Fruit fly (Drosophila melanogaster) whole organism, embryonic: ENCODE data around the gene CCKLR-17D1.

Experiments used
- Bteb2 ChIP-seq: fragments of 200-800 bp; sonication (Bioruptor generic); optimal IDR thresholded peaks from 2 replicates; lab custom pipeline; 2016; ENCODE audit warnings: missing biosample characterization, missing genetic modification characterization
- CG11504 ChIP-seq: fragments of 200-800 bp; sonication (Bioruptor generic); optimal IDR thresholded peaks from 3 replicates; lab custom pipeline; 2019; ENCODE audit warnings: missing biosample characterization, mild to moderate bottlenecking, missing genetic modification characterization, moderate library complexity
- CG11560 ChIP-seq: fragments of 200-800 bp; sonication (Bioruptor generic); IDR thresholded peaks from 3 replicates; pipeline ENCODE4 v1.3.6; 2022; ENCODE audit warnings: missing biosample characterization, missing genetic modification characterization
- CG12236 ChIP-seq: fragments of 200-800 bp; sonication (Bioruptor generic); optimal IDR thresholded peaks from 2 replicates; lab custom pipeline; 2016; ENCODE audit warnings: missing biosample characterization, missing genetic modification characterization
- CG13287 ChIP-seq: fragments of 200-800 bp; sonication (Bioruptor generic); IDR thresholded peaks from 2 replicates; pipeline ENCODE4 v1.3.6; 2022; ENCODE audit warnings: missing biosample characterization, missing genetic modification characterization; ENCODE audit not compliant: partially characterized antibody
- CG14441 ChIP-seq: fragments of 200-800 bp; sonication (Bioruptor generic); IDR thresholded peaks from 2 replicates; pipeline ENCODE4 v1.3.6; 2022; ENCODE audit warnings: missing biosample characterization, missing genetic modification characterization
- CG17361 ChIP-seq: fragments of 200-800 bp; sonication (Bioruptor generic); IDR thresholded peaks from 3 replicates; pipeline ENCODE4 v1.3.6; 2022; ENCODE audit warnings: missing biosample characterization, missing genetic modification characterization
- CG17802 ChIP-seq: fragments of 200-800 bp; sonication (Bioruptor generic); optimal IDR thresholded peaks from 2 replicates; lab custom pipeline; 2018; ENCODE audit warnings: missing biosample characterization, mild to moderate bottlenecking, missing genetic modification characterization, moderate library complexity
- CG17912 ChIP-seq: fragments of 200-800 bp; sonication (Bioruptor generic); optimal IDR thresholded peaks from 2 replicates; lab custom pipeline; 2018; ENCODE audit warnings: missing biosample characterization, mild to moderate bottlenecking, missing genetic modification characterization
- CG1792 ChIP-seq: fragments of 200-800 bp; sonication (Bioruptor generic); optimal IDR thresholded peaks from 2 replicates; lab custom pipeline; 2016; ENCODE audit warnings: missing biosample characterization, missing genetic modification characterization
- CG18262 ChIP-seq: fragments of 200-800 bp; optimal IDR thresholded peaks from 3 replicates; lab custom pipeline; 2019; ENCODE audit warnings: missing biosample characterization, mild to moderate bottlenecking, missing genetic modification characterization, moderate library complexity
- CG2116 ChIP-seq: fragments of 200-800 bp; sonication (Bioruptor generic); optimal IDR thresholded peaks from 3 replicates; lab custom pipeline; 2018; ENCODE audit warnings: missing biosample characterization, mild to moderate bottlenecking, missing genetic modification characterization
- CG2199 ChIP-seq: fragments of 200-800 bp; sonication (Bioruptor generic); IDR thresholded peaks from 3 replicates; pipeline ENCODE4 v1.3.6; 2022; ENCODE audit warnings: missing biosample characterization, missing genetic modification characterization
- CG3065 ChIP-seq: fragments of 200-800 bp; sonication (Bioruptor generic); optimal IDR thresholded peaks from 2 replicates; lab custom pipeline; 2016; ENCODE audit warnings: missing biosample characterization, missing genetic modification characterization
- CG31365 ChIP-seq: fragments of 200-800 bp; sonication (Bioruptor generic); optimal IDR thresholded peaks from 2 replicates; lab custom pipeline; 2018; ENCODE audit warnings: missing biosample characterization, mild to moderate bottlenecking, missing genetic modification characterization
- CG3726 ChIP-seq: fragments of 200-800 bp; sonication (Bioruptor generic); IDR thresholded peaks from 3 replicates; pipeline ENCODE4, ENCODE4 v1.3.6; 2022; ENCODE audit warnings: missing biosample characterization, missing genetic modification characterization
- CG3847 ChIP-seq: fragments of 200-800 bp; sonication (Bioruptor generic); IDR thresholded peaks from 2 replicates; pipeline ENCODE4 v1.3.6; 2022; ENCODE audit warnings: missing biosample characterization, missing genetic modification characterization
- CG3995 ChIP-seq: fragments of 200-800 bp; sonication (Bioruptor generic); optimal IDR thresholded peaks from 3 replicates; lab custom pipeline; 2016; ENCODE audit warnings: missing biosample characterization, missing genetic modification characterization
- CG5180 ChIP-seq: fragments of 200-800 bp; sonication (Bioruptor generic); optimal IDR thresholded peaks from 3 replicates; lab custom pipeline; 2017; ENCODE audit warnings: missing biosample characterization, missing genetic modification characterization, mild to moderate bottlenecking, moderate library complexity, missing genetic modification reagents
- CG6272 ChIP-seq: fragments of 200-800 bp; sonication (Bioruptor generic); IDR thresholded peaks from 2 replicates; pipeline ENCODE4 v1.3.6; 2022; ENCODE audit warnings: missing biosample characterization, missing genetic modification characterization
- CG8290 ChIP-seq, 3 experiments: fragments of 200-800 bp; sonication (Bioruptor generic); optimal IDR thresholded peaks; 2 replicates each; lab custom pipeline; 2016 to 2019; ENCODE audit warnings: missing biosample characterization in 3 of 3, missing genetic modification characterization in 3 of 3, mild to moderate bottlenecking in 2 of 3, moderate library complexity in 1 of 3
- CG9437 ChIP-seq: fragments of 200-800 bp; sonication (Bioruptor generic); optimal IDR thresholded peaks from 2 replicates; lab custom pipeline; 2018; ENCODE audit warnings: missing biosample characterization, mild to moderate bottlenecking, missing genetic modification characterization
- Elba2 ChIP-seq: fragments of 200-800 bp; sonication (Bioruptor generic); optimal IDR thresholded peaks from 3 replicates; lab custom pipeline; 2016; ENCODE audit warnings: missing biosample characterization, missing genetic modification characterization
- H15 ChIP-seq: fragments of 200-800 bp; sonication (Bioruptor generic); IDR thresholded peaks from 3 replicates; pipeline ENCODE4 v1.3.6; 2022; ENCODE audit warnings: missing biosample characterization, missing genetic modification characterization
- Hr51 ChIP-seq, 2 experiments: fragments of 200-800 bp; sonication (Bioruptor generic); optimal IDR thresholded peaks; 2 replicates in 1 of 2; 3 replicates in 1 of 2; lab custom pipeline; 2016 to 2018; ENCODE audit warnings: missing biosample characterization in 2 of 2, missing genetic modification characterization in 2 of 2, mild to moderate bottlenecking in 1 of 2, moderate library complexity in 1 of 2
- Mad ChIP-seq: fragments of 200-800 bp; sonication (Bioruptor generic); optimal IDR thresholded peaks from 2 replicates; lab custom pipeline; 2016; ENCODE audit warnings: missing biosample characterization, missing genetic modification characterization
- Med ChIP-seq: fragments of 200-800 bp; sonication (Bioruptor generic); peaks from one replicate; lab custom pipeline; 2016; ENCODE audit warnings: missing biosample characterization, missing genetic modification characterization, mild to moderate bottlenecking, inconsistent platforms, moderate library complexity
- Nf-YB ChIP-seq: fragments of 200-800 bp; sonication (Bioruptor generic); optimal IDR thresholded peaks from 3 replicates; lab custom pipeline; 2019; ENCODE audit warnings: missing biosample characterization, mild to moderate bottlenecking, missing genetic modification characterization, moderate library complexity
- Opbp ChIP-seq: fragments of 200-800 bp; sonication (Bioruptor generic); IDR thresholded peaks from 3 replicates; pipeline ENCODE4 v1.3.6; 2022; ENCODE audit warnings: missing biosample characterization, missing genetic modification characterization; ENCODE audit not compliant: partially characterized antibody
- Rfx ChIP-seq: fragments of 200-800 bp; sonication (Bioruptor generic); IDR thresholded peaks from 2 replicates; pipeline ENCODE4 v1.3.6; 2022; ENCODE audit warnings: missing biosample characterization, missing genetic modification characterization
- Six4 ChIP-seq: fragments of 200-800 bp; sonication (Bioruptor generic); optimal IDR thresholded peaks from 2 replicates; lab custom pipeline; 2016; ENCODE audit warnings: missing biosample characterization, missing genetic modification characterization
- Sox102F ChIP-seq: fragments of 200-800 bp; sonication (Bioruptor generic); optimal IDR thresholded peaks from 2 replicates; lab custom pipeline; 2018; ENCODE audit warnings: missing biosample characterization, mild to moderate bottlenecking, missing genetic modification characterization, moderate library complexity
- Tbp ChIP-seq: fragments of >200 bp; optimal IDR thresholded peaks from 2 replicates; lab custom pipeline; 2018; ENCODE audit warnings: missing biosample characterization, missing genetic modification characterization
- aop ChIP-seq: fragments of 200-800 bp; sonication (Bioruptor generic); IDR thresholded peaks from 2 replicates; pipeline ENCODE4 v1.3.6; 2022; ENCODE audit warnings: missing biosample characterization, missing genetic modification characterization
- az2 ChIP-seq: fragments of 200-800 bp; sonication (Bioruptor generic); optimal IDR thresholded peaks from 3 replicates; lab custom pipeline; 2016; ENCODE audit warnings: missing biosample characterization, missing genetic modification characterization
- caup ChIP-seq: fragments of 200-800 bp; sonication (Bioruptor generic); optimal IDR thresholded peaks from 3 replicates; lab custom pipeline; 2017; ENCODE audit warnings: missing biosample characterization, mild to moderate bottlenecking, missing genetic modification characterization, moderate library complexity; ENCODE audit not compliant: severe bottlenecking
- chif ChIP-seq, 2 experiments: fragments of 200-800 bp; sonication (Bioruptor generic); optimal IDR thresholded peaks; 3 replicates each; lab custom pipeline; 2016; ENCODE audit warnings: missing biosample characterization in 2 of 2, missing genetic modification characterization in 2 of 2
- ci ChIP-seq: fragments of 200-800 bp; sonication (Bioruptor generic); IDR thresholded peaks from 3 replicates; pipeline ENCODE4 v1.3.6; 2022; ENCODE audit warnings: missing biosample characterization, missing genetic modification characterization
- crol ChIP-seq: fragments of 200-800 bp; sonication (Bioruptor generic); IDR thresholded peaks from 2 replicates; pipeline ENCODE4 v1.3.6; 2022; ENCODE audit warnings: missing biosample characterization, missing genetic modification characterization
- crp ChIP-seq, 2 experiments: fragments of 200-800 bp; sonication (Bioruptor generic); optimal IDR thresholded peaks; 2 replicates in 1 of 2; 3 replicates in 1 of 2; lab custom pipeline; 2017; ENCODE audit warnings: missing biosample characterization in 2 of 2, missing genetic modification characterization in 2 of 2, mild to moderate bottlenecking in 1 of 2, moderate library complexity in 1 of 2
- dysf ChIP-seq: fragments of 200-800 bp; sonication (Bioruptor generic); IDR thresholded peaks from 3 replicates; pipeline ENCODE4 v1.3.6; 2022; ENCODE audit warnings: missing biosample characterization, missing genetic modification characterization
- en ChIP-seq: fragments of 200-800 bp; sonication (Bioruptor generic); optimal IDR thresholded peaks from 2 replicates; lab custom pipeline; 2016; ENCODE audit warnings: missing biosample characterization, missing genetic modification characterization
- esg ChIP-seq: fragments of 200-800 bp; sonication (Bioruptor generic); conservative IDR thresholded peaks from 2 replicates; pipeline ENCODE4 v1.3.6; 2022; ENCODE audit warnings: missing biosample characterization, missing genetic modification characterization
- gro ChIP-seq: fragments of 200-800 bp; sonication (Bioruptor generic); optimal IDR thresholded peaks from 2 replicates; lab custom pipeline; 2016; ENCODE audit warnings: missing biosample characterization, missing genetic modification characterization
- h ChIP-seq: fragments of >200 bp; optimal IDR thresholded peaks from 2 replicates; lab custom pipeline; 2017
- inv ChIP-seq: fragments of 200-800 bp; sonication (Bioruptor generic); IDR thresholded peaks from 2 replicates; pipeline ENCODE4 v1.3.6; 2022; ENCODE audit warnings: missing biosample characterization, missing genetic modification characterization; ENCODE audit not compliant: partially characterized antibody
- org-1 ChIP-seq: fragments of 200-800 bp; sonication (Bioruptor generic); optimal IDR thresholded peaks from 2 replicates; lab custom pipeline; 2017; ENCODE audit warnings: missing biosample characterization, missing genetic modification characterization
- scrt ChIP-seq: fragments of 200-800 bp; sonication (Bioruptor generic); optimal IDR thresholded peaks from 2 replicates; lab custom pipeline; 2018; ENCODE audit warnings: missing biosample characterization, mild to moderate bottlenecking, missing genetic modification characterization, moderate library complexity
- sisA ChIP-seq: fragments of 200-800 bp; sonication (Bioruptor generic); IDR thresholded peaks from 2 replicates; pipeline ENCODE4 v1.3.6; 2022; ENCODE audit warnings: missing biosample characterization, missing genetic modification characterization
- slou ChIP-seq: fragments of 200-800 bp; sonication (Bioruptor generic); optimal IDR thresholded peaks from 3 replicates; lab custom pipeline; 2016; ENCODE audit warnings: missing biosample characterization, missing genetic modification characterization
- sob ChIP-seq: fragments of 200-800 bp; sonication (Bioruptor generic); IDR thresholded peaks from 2 replicates; pipeline ENCODE4 v1.3.6; 2022; ENCODE audit warnings: missing biosample characterization, missing genetic modification characterization
- vvl ChIP-seq: fragments of 200-800 bp; sonication (Bioruptor generic); IDR thresholded peaks from 2 replicates; pipeline ENCODE4 v1.3.6; 2022; ENCODE audit warnings: missing biosample characterization, missing genetic modification characterization

CCKLR-17D1 gene

DNA sequence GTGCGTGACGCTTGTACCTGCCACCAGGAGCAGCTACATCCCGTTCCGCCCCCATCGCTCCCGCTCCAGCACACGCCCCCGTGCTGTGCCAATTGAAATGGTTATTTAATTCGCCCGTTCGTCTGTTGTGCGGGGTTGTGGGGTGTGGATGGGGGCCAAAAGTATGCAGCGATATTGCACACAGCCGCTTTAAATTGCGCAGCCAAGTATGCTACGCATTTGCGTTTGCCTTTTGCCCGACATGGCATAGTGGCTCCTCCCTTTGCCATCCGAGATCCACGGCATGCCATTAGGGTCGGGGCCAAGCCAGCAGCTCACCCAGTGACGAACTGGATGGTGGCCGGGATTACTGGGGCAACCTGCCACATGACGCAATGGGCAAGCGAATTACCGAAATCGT, 45.6 kb upstream of the CCKLR-17D1 start (continued):
- TF ChIP-seq CG3847 (no peak), CG3726 (GFP tag; lab: Robert Waterston, UW) (no peak), scrt (no peak), gro (GFP tag; lab: Kevin White, UChicago) (no peak), CG3065 (GFP tag; lab: Kevin White, UChicago) (no peak), caup (GFP tag; lab: Kevin White, UChicago) (no peak), az2 (GFP tag; lab: Kevin White, UChicago) (no peak), CG11504 (peak; percentile 20), inv (no peak), CG12236 (GFP tag; lab: Kevin White, UChicago) (no peak), Rfx (GFP tag; lab: Robert Waterston, UW) (no peak), H15 (GFP tag; lab: Robert Waterston, UW) (no peak), CG17912 (GFP tag; lab: Kevin White, UChicago) (no peak), h (no peak), crol (GFP tag; lab: Robert Waterston, UW) (peak; percentile 73), aop (GFP tag; lab: Robert Waterston, UW) (no peak), en (no peak), Six4 (GFP tag; lab: Kevin White, UChicago) (no peak), Opbp (GFP tag; lab: Robert Waterston, UW) (peak; percentile 43; the same call in 1 of the 3 replicates), Tbp (GFP tag; lab: Kevin White, UChicago) (no peak), Bteb2 (GFP tag; lab: Kevin White, UChicago) (no peak), CG17802 (tag; lab: Kevin White, UChicago) (no peak), CG9437 (GFP tag; lab: Kevin White, UChicago) (no peak), CG11560 (tag; lab: Robert Waterston, UW) (no peak), Nf-YB (GFP tag; lab: Kevin White, UChicago) (no peak), ci (GFP tag; lab: Robert Waterston, UW) (0 out of 3 replicates have a peak, but pooled peaks have one; percentile 33), sob (no peak), Mad (no peak), CG31365 (no peak), sisA (GFP tag; lab: Robert Waterston, UW) (no peak), Med (GFP tag; lab: Kevin White, UChicago) (peak; percentile 61), CG17361 (GFP tag; lab: Robert Waterston, UW) (no peak), CG18262 (tag; lab: Kevin White, UChicago) (no peak), Hr51 (GFP tag; optimal IDR thresholded peaks at IDR 0.05; lab: Kevin White, UChicago) (no peak), CG8290 (GFP tag; optimal IDR thresholded peaks at IDR 0.05; lab: Kevin White, UChicago) (no peak), CG8290 (tag; optimal IDR thresholded peaks at IDR 0.05; lab: Kevin White, UChicago) (peak in 1 of 2 experiments; percentile 37), CG2116 (no peak), CG6272 (no peak), CG5180 (GFP tag; lab: Kevin White, UChicago) (no peak), dysf (no peak), CG1792 (GFP tag; lab: Kevin White, UChicago) (no peak), Elba2 (GFP tag; lab: Kevin White, UChicago) (no peak), CG13287 (GFP tag; lab: Robert Waterston, UW) (0 out of 2 replicates have a peak, but pooled peaks have one; percentile 10), Sox102F (GFP tag; lab: Kevin White, UChicago) (no peak), vvl (GFP tag; lab: Robert Waterston, UW) (no peak), crp (GFP tag; optimal IDR thresholded peaks at IDR 0.05; lab: Kevin White, UChicago) (no peak), slou (GFP tag; lab: Kevin White, UChicago) (no peak), chif (GFP tag; optimal IDR thresholded peaks at IDR 0.05; lab: Kevin White, UChicago) (no peak), CG3995 (no peak), esg (GFP tag; lab: Robert Waterston, UW) (no peak), org-1 (GFP tag; lab: Kevin White, UChicago) (no peak), CG2199 (GFP tag; lab: Robert Waterston, UW) (peak; percentile 86), CG14441 (no peak)
